Fruit fly (Drosophila melanogaster) Kc167 (cell line): ENCODE data around the gene CG12091.

Source experiments
- Myc ChIP-seq: fragments of >200 bp; optimal IDR thresholded peaks from 2 replicates; lab custom pipeline; 2017; ENCODE audit warnings: missing external identifiers
- Sin3A ChIP-seq: fragments of >200 bp; optimal IDR thresholded peaks from 2 replicates; lab custom pipeline; 2018; ENCODE audit warnings: missing external identifiers
- h ChIP-seq: fragments of >200 bp; optimal IDR thresholded peaks from 3 replicates; lab custom pipeline; 2018; ENCODE audit warnings: missing external identifiers
- insv ChIP-seq: fragments of >200 bp; optimal IDR thresholded peaks from 3 replicates; lab custom pipeline; 2018; ENCODE audit warnings: missing external identifiers
- psq ChIP-seq: fragments of >200 bp; optimal IDR thresholded peaks from 2 replicates; lab custom pipeline; 2017; ENCODE audit warnings: missing external identifiers
- ttk ChIP-seq: sonication (Bioruptor generic); optimal IDR thresholded peaks from 2 replicates; lab custom pipeline; 2017; ENCODE audit warnings: missing external identifiers

Gene CG12091

dm6 chr3L:1548345-1548970 is 11.8 kb upstream of the CG12091 start:
- TF ChIP-seq h (lab: Kevin White, UChicago) (no peak), ttk (lab: Kevin White, UChicago) (no peak), psq (lab: Kevin White, UChicago) (no peak), Sin3A (lab: Kevin White, UChicago) (no peak), insv (lab: Kevin White, UChicago) (no peak)

DNA sequence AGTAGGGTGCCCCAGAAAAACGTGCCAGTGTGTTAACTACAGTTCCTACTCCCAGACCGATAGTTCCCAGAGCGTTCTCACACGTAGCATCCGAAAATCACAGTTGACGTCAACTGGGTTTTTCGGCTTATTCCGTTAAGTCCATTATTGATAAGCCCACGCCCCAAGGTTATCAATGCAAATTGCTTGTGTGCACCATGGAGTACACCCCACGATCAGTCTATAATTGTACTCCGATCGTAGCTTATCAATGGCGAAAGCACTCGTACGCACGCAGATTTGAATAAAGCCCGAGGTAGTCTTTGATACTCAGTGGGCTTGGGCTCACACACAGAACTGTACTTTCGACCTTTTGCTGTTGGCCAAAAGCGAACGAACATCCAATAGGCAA is 10.5 kb upstream of the CG12091 start:
- TF ChIP-seq insv (lab: Kevin White, UChicago), result no peak
- TF ChIP-seq ttk (lab: Kevin White, UChicago), result no peak
- TF ChIP-seq Myc (lab: Kevin White, UChicago), result no peak
- no peak for TF ChIP-seq h (lab: Kevin White, UChicago)
- TF ChIP-seq psq (lab: Kevin White, UChicago), result no peak
- TF ChIP-seq Sin3A (lab: Kevin White, UChicago), result no peak

DNA sequence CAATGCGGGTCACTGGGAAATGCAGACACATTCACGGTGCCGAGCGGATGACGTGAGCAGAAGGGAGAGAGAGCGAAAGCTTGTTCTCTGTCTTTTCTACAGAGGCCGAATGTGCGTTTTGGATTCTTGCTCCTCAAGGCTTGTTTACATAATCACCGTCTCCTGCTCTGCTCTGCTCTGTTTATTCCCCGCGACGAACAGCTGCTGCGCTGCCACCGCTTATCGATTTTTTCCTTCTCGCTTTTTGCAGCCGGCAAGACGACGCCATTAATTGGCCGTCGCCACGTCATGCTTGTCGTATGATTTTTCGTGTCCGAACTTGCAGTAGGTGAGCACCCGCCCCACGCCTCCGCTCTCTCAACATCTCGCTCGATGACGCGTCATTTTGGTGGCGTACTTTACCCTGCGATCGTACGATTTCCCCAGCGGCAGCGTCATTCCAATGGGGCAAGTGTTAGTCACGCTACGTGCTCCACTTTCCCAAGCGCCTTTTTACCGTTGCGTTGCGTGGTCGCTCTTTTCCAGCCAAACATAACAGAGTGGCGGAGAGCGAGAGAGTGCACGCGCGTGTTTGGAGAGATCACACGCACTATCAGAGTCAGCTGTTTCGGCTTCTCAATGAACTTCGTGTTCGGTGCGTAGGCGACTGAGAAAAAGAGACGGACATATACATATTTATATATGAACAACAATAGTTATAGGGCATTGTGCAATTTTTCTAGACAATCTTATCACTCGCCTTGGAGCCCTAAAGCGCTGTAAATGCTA is 9.9 kb upstream of the CG12091 start:
- no peak for TF ChIP-seq h (lab: Kevin White, UChicago)
- TF ChIP-seq ttk (lab: Kevin White, UChicago), result no peak
- TF ChIP-seq Myc (lab: Kevin White, UChicago), result no peak
- no peak for TF ChIP-seq Sin3A (lab: Kevin White, UChicago)

DNA sequence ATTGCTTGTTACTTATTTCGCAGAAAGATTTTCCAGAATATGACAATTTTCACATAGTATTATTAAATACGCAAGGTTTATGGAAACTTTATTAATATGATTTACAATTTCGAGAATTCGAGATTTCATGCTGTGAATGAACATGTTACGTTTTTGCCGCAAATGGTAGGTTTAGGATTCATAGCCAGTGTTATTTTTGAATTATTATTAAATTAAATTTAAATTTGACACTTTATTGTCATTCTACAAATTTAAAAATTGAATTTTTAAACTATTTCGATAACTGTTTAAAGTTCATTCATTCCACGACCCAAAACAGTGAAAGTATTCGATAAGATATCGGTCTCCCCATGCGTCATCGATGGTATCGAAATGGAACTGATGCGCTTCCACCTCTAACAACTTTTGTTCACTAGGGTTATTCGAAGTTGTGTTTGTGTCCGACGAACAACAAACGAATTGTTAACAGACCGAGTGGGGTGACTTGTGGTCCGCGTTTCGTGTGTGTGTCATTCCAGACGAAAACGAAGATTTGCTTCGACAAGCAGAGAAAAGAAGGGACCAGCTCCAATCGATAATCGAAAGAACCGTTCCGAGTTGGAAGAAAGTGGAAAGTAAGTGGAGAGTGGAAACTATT is 9.2 kb upstream of the CG12091 start, which contains the start of the genes CG32313 and Pcyt1:
CG32313 (minus strand) TSS at position 51 of the 637 bp plus-strand sequence.
Pcyt1 (plus strand) TSS at position 400 of the 637 bp plus-strand sequence.
- TF ChIP-seq psq (lab: Kevin White, UChicago), result peak; percentile 72
- no peak for TF ChIP-seq Myc (lab: Kevin White, UChicago)
- TF ChIP-seq insv (lab: Kevin White, UChicago), result no peak

DNA sequence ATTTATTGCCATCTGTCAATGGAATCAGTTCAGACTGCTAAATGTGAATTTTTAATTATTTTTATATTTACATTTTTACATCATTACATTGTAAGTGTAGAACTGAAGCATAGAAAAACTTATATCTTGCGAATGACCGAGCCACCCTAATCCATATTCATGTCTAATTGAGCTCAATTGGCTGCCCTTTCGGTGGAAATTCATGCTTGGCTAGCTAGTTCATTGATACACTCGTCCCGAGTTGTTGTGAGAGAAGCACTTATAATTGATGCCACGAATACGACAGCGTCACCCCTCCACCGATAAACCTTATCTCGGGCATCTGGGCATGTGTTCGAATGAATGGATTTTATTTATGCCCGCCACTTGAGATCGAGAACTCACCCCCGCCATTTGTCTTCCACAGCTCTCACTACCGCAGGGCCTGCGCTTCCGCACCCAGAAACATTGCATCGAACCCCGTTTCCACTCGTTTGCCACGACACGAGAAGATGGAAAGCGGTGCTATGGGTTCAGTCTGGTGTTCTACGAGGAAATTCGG is 1.7 kb upstream of the CG12091 start:
- no peak for TF ChIP-seq h (lab: Kevin White, UChicago)
- no peak for TF ChIP-seq Myc (lab: Kevin White, UChicago)
- no peak for TF ChIP-seq insv (lab: Kevin White, UChicago)
- no peak for TF ChIP-seq Sin3A (lab: Kevin White, UChicago)
- no peak for TF ChIP-seq psq (lab: Kevin White, UChicago)
- no peak for TF ChIP-seq ttk (lab: Kevin White, UChicago)

DNA sequence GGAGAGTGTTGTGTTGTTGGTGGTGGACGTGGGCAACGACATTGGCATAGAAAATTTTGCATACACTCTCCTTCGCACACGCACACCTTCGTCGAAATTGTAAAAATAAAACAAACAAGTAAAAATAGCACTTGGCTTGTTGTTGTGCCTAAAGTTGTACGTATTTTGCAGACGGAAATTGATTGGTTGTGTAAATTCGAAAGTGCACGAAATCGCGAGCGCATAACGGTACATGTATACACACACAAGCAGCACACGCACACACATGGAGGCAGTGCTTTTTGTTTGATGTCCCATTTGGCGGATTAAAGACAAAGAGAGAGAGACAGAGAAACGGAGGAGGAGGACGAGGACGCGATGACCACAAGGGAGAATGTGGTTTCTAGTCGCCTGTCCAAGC is 718 bp upstream of the CG12091 start:
- TF ChIP-seq insv (lab: Kevin White, UChicago), result no peak
- no peak for TF ChIP-seq ttk (lab: Kevin White, UChicago)
- TF ChIP-seq Sin3A (lab: Kevin White, UChicago), result no peak
- TF ChIP-seq Myc (lab: Kevin White, UChicago), result no peak
- TF ChIP-seq psq (lab: Kevin White, UChicago), result no peak
- no peak for TF ChIP-seq h (lab: Kevin White, UChicago)

dm6 chr3L:1533699-1534431 is 2.8 kb downstream of the CG12091 start, which contains the start of gene Iml1:
Iml1 (minus strand) TSS chr3L:1534034.
- no peak for TF ChIP-seq Sin3A (lab: Kevin White, UChicago)
- peak; percentile 76 for TF ChIP-seq psq (lab: Kevin White, UChicago)

DNA sequence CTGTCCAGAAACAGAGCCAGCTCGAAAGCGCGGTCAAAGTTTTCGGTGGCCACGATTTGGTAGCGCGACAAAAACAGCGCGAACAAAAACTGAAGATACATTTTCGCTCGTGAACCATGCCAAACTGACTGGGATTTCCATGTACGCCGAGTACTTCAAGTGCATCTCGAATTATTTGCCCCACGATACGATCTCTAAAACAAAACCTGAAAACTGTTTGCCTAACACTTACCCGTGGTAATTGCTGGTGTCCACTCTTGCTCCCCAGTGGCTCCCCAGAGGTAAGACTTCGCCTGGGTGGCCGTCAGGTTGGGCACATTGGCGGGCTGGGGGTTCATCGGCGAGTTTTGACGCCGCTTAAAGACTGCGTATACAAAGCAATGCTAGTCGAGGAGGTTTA is 5.5 kb downstream of the CG12091 start, which contains the start of gene Ir62a:
Ir62a (minus strand) TSS at position 101 of the 400 bp plus-strand sequence.
- no peak for TF ChIP-seq psq (lab: Kevin White, UChicago)
- TF ChIP-seq ttk (lab: Kevin White, UChicago), result no peak
- no peak for TF ChIP-seq Sin3A (lab: Kevin White, UChicago)
- TF ChIP-seq Myc (lab: Kevin White, UChicago), result no peak
- no peak for TF ChIP-seq insv (lab: Kevin White, UChicago)
- no peak for TF ChIP-seq h (lab: Kevin White, UChicago)

DNA sequence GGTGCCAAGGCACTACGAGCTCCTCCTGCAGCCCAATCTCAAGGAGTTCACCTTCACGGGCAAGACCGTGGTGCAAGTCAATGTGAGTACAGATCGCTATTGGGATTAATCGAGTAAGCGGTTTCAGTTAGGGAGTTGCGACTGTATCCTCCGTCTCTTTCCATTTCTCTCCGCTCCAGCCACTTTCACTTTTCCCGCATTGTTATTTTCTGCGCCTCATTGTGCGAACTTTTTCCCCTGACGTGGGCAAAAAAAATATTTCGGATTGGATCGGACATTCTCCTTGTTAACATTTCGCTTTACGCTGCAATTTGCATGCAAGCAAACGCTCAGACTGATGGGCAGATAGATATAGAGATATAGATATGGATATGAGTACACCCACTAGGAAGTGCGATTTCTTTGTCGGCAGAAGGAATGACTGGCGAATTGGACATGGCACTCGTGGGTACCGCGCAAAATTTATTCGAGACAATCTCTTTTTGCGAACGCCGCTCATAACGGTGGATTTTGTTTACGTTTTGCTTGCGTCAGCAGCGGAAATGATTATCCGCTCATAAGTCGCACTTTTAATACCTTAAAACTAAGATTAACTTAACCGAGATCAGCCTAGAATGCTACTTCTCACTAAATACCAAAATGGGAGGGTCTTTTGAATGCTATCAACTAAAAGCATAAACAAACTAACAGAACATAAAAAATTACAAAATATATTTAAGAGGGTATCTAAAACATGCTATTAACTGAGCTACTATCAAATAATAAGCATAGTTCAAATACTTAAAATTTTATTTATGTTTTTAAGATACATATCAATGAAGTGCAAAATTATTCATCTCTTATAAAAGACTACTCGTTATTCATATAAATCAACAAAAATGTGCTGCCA is 17.7 kb downstream of the CG12091 start:
- TF ChIP-seq psq (lab: Kevin White, UChicago), result no peak
- no peak for TF ChIP-seq Sin3A (lab: Kevin White, UChicago)
